Worm (Caenorhabditis elegans) whole organism, L3 larva: ENCODE measurements around the gene C53C11.2.

ENCODE experiments used
- R02D3.7 ChIP-seq: fragments of 150-350 bp; optimal IDR thresholded peaks from 2 replicates; lab custom pipeline; 2014; ENCODE audit warnings: missing biosample characterization, missing genetic modification characterization
- ceh-16 ChIP-seq: sonication (generic microtip); optimal IDR thresholded peaks from 2 replicates; lab custom pipeline; 2017; ENCODE audit warnings: missing biosample characterization, missing genetic modification characterization
- ceh-82 ChIP-seq: fragments of 150-350 bp; optimal IDR thresholded peaks from 2 replicates; lab custom pipeline; 2014; ENCODE audit warnings: missing biosample characterization, missing genetic modification characterization
- ceh-9 ChIP-seq: sonication (generic microtip); optimal IDR thresholded peaks from 2 replicates; lab custom pipeline; 2018; ENCODE audit warnings: missing biosample characterization, missing genetic modification characterization
- daf-12 ChIP-seq: fragments of 150-350 bp; optimal IDR thresholded peaks from 2 replicates; lab custom pipeline; 2014; ENCODE audit warnings: missing biosample characterization, missing genetic modification reagents, missing genetic modification characterization
- egl-27 ChIP-seq: sonication (generic microtip); optimal IDR thresholded peaks from 4 replicates; lab custom pipeline; 2017; ENCODE audit warnings: missing biosample characterization, missing genetic modification reagents, missing genetic modification characterization
- egl-5 ChIP-seq: fragments of 150-350 bp; optimal IDR thresholded peaks from 2 replicates; lab custom pipeline; 2017; ENCODE audit warnings: missing biosample characterization, missing genetic modification reagents, missing genetic modification characterization, inconsistent platforms
- elt-2 ChIP-seq: sonication (generic microtip); optimal IDR thresholded peaks from 2 replicates; lab custom pipeline; 2016; ENCODE audit warnings: missing genetic modification reagents, mild to moderate bottlenecking, missing genetic modification characterization, missing compliant biosample characterization
- eor-1 ChIP-seq, 2 experiments: fragments of 150-350 bp; optimal IDR thresholded peaks; 2 replicates each; lab custom pipeline; 2014 to 2018; ENCODE audit warnings: missing biosample characterization in 2 of 2, missing genetic modification characterization in 2 of 2
- fos-1 ChIP-seq: fragments of 150-350 bp; optimal IDR thresholded peaks from 2 replicates; lab custom pipeline; 2014; ENCODE audit warnings: missing biosample characterization, missing genetic modification characterization
- hmg-11 ChIP-seq: sonication (generic microtip); optimal IDR thresholded peaks from 2 replicates; lab custom pipeline; 2016; ENCODE audit warnings: missing genetic modification characterization, missing compliant biosample characterization
- jun-1 ChIP-seq: fragments of 150-350 bp; optimal IDR thresholded peaks from 2 replicates; lab custom pipeline; 2014; ENCODE audit warnings: missing biosample characterization, missing genetic modification reagents, missing genetic modification characterization
- lin-15B ChIP-seq: fragments of 150-350 bp; optimal IDR thresholded peaks from 2 replicates; lab custom pipeline; 2014; ENCODE audit warnings: missing biosample characterization, missing genetic modification characterization
- lsy-12 ChIP-seq: sonication (generic microtip); optimal IDR thresholded peaks from 2 replicates; lab custom pipeline; 2016; ENCODE audit warnings: mild to moderate bottlenecking, missing genetic modification characterization, missing compliant biosample characterization
- mdl-1 ChIP-seq: fragments of 150-350 bp; optimal IDR thresholded peaks from 2 replicates; lab custom pipeline; 2014; ENCODE audit warnings: missing biosample characterization, missing genetic modification characterization
- mml-1 ChIP-seq: fragments of 150-350 bp; sonication (generic microtip); optimal IDR thresholded peaks from 3 replicates; lab custom pipeline; 2014; ENCODE audit warnings: missing biosample characterization, missing genetic modification characterization
- nfya-1 ChIP-seq: sonication (generic microtip); optimal IDR thresholded peaks from 2 replicates; lab custom pipeline; 2017; ENCODE audit warnings: missing genetic modification characterization, mild to moderate bottlenecking, missing compliant biosample characterization, antibody characterized with exemption, moderate library complexity; ENCODE audit not compliant: insufficient read depth
- nhr-11 ChIP-seq: fragments of 150-350 bp; optimal IDR thresholded peaks from 2 replicates; lab custom pipeline; 2014; ENCODE audit warnings: missing biosample characterization, missing genetic modification characterization
- nhr-23 ChIP-seq: fragments of 150-350 bp; optimal IDR thresholded peaks from 2 replicates; lab custom pipeline; 2014; ENCODE audit warnings: missing biosample characterization, missing genetic modification reagents, missing genetic modification characterization
- nhr-237 ChIP-seq: fragments of 150-350 bp; optimal IDR thresholded peaks from 2 replicates; lab custom pipeline; 2014; ENCODE audit warnings: missing biosample characterization, missing genetic modification characterization
- nhr-28 ChIP-seq: fragments of 150-350 bp; optimal IDR thresholded peaks from 2 replicates; lab custom pipeline; 2014; ENCODE audit warnings: missing biosample characterization, missing genetic modification characterization
- nhr-43 ChIP-seq: sonication (generic microtip); optimal IDR thresholded peaks from 2 replicates; lab custom pipeline; 2016; ENCODE audit warnings: mild to moderate bottlenecking, missing genetic modification characterization, missing compliant biosample characterization; ENCODE audit not compliant: poor library complexity, severe bottlenecking
- nhr-76 ChIP-seq: fragments of 150-350 bp; sonication (generic microtip); optimal IDR thresholded peaks from 5 replicates; lab custom pipeline; 2014; ENCODE audit warnings: missing biosample characterization, missing genetic modification characterization
- pha-4 ChIP-seq: fragments of 150-350 bp; optimal IDR thresholded peaks from 2 replicates; lab custom pipeline; 2014; ENCODE audit warnings: missing biosample characterization, missing genetic modification reagents, missing genetic modification characterization
- pqm-1 ChIP-seq: fragments of 150-350 bp; optimal IDR thresholded peaks from 2 replicates; lab custom pipeline; 2017; ENCODE audit warnings: missing biosample characterization, missing genetic modification characterization, inconsistent platforms
- sea-2 ChIP-seq: fragments of 150-350 bp; sonication (generic microtip); optimal IDR thresholded peaks from 4 replicates; lab custom pipeline; 2014; ENCODE audit warnings: missing biosample characterization, missing genetic modification reagents, missing genetic modification characterization
- skn-1 ChIP-seq: fragments of 150-350 bp; optimal IDR thresholded peaks from 2 replicates; lab custom pipeline; 2014; ENCODE audit warnings: missing biosample characterization, missing genetic modification characterization
- snpc-4 ChIP-seq: fragments of 150-350 bp; optimal IDR thresholded peaks from 2 replicates; lab custom pipeline; 2014; ENCODE audit warnings: missing biosample characterization, missing genetic modification characterization
- unc-39 ChIP-seq: sonication (generic microtip); optimal IDR thresholded peaks from 4 replicates; lab custom pipeline; 2017; ENCODE audit warnings: missing biosample characterization, missing genetic modification characterization
- zag-1 ChIP-seq: fragments of 150-350 bp; optimal IDR thresholded peaks from 2 replicates; lab custom pipeline; 2014; ENCODE audit warnings: missing biosample characterization, missing genetic modification characterization
- ztf-11 ChIP-seq: fragments of 150-350 bp; optimal IDR thresholded peaks from 2 replicates; lab custom pipeline; 2014; ENCODE audit warnings: missing biosample characterization, missing genetic modification characterization
- ztf-4 ChIP-seq: fragments of 150-350 bp; optimal IDR thresholded peaks from 2 replicates; lab custom pipeline; 2014; ENCODE audit warnings: missing biosample characterization, missing genetic modification characterization

C53C11.2 gene

ce11 chrX:17336354-17336753, at the start of gene C53C11.2:
Gene C53C11.2, plus strand, starts transcription at chrX:17336637.
- no peak for TF ChIP-seq ztf-11 (tag; lab: Kevin White, UChicago)
- peak; percentile 62 for TF ChIP-seq pqm-1 (tag; lab: Kevin White, UChicago)
- TF ChIP-seq fos-1 (tag; lab: Kevin White, UChicago), result no peak
- TF ChIP-seq pha-4, result peak; percentile 25
- peak; percentile 68 for TF ChIP-seq elt-2 (tag; lab: Kevin White, UChicago)

ce11 chrX:17288378-17288777, 48.1 kb upstream of the C53C11.2 start:
- TF ChIP-seq nhr-11 (tag; lab: Kevin White, UChicago) (no peak), jun-1 (tag; lab: Kevin White, UChicago) (no peak), nhr-43 (tag; lab: Kevin White, UChicago) (no peak), elt-2 (tag; lab: Kevin White, UChicago) (no peak), ceh-9 (tag; lab: Kevin White, UChicago) (no peak), unc-39 (no peak), mdl-1 (tag; lab: Kevin White, UChicago) (no peak), nhr-237 (tag; lab: Kevin White, UChicago) (no peak), pqm-1 (tag; lab: Kevin White, UChicago) (no peak), mml-1 (tag; lab: Kevin White, UChicago) (no peak), egl-27 (tag; lab: Kevin White, UChicago) (no peak), zag-1 (tag; lab: Kevin White, UChicago) (no peak), eor-1 (tag; optimal IDR thresholded peaks at IDR 0.05; lab: Kevin White, UChicago) (no peak), hmg-11 (tag; lab: Kevin White, UChicago) (no peak), daf-12 (tag; lab: Kevin White, UChicago) (no peak)

ce11 chrX:17294019-17294418, 42.4 kb upstream of the C53C11.2 start:
- TF ChIP-seq nhr-11 (tag; lab: Kevin White, UChicago) (no peak), nhr-23 (tag; lab: Kevin White, UChicago) (no peak), egl-5 (no peak), ceh-82 (tag; lab: Kevin White, UChicago) (no peak), nfya-1 (tag; lab: Kevin White, UChicago) (no peak), nhr-28 (tag; lab: Kevin White, UChicago) (no peak), ztf-11 (tag; lab: Kevin White, UChicago) (no peak), skn-1 (tag; lab: Kevin White, UChicago) (no peak), jun-1 (tag; lab: Kevin White, UChicago) (no peak), ceh-16 (tag; lab: Kevin White, UChicago) (no peak), lsy-12 (tag; lab: Kevin White, UChicago) (no peak), lin-15B (tag; lab: Kevin White, UChicago) (no peak), R02D3.7 (tag; lab: Kevin White, UChicago) (no peak), snpc-4 (tag; lab: Kevin White, UChicago) (no peak), unc-39 (no peak), fos-1 (tag; lab: Kevin White, UChicago) (no peak), nhr-43 (tag; lab: Kevin White, UChicago) (no peak), sea-2 (GFP tag; lab: Kevin White, UChicago) (no peak)

- TF ChIP-seq nhr-23 (tag; lab: Kevin White, UChicago) (no peak), mml-1 (tag; lab: Kevin White, UChicago) (no peak), eor-1 (tag; optimal IDR thresholded peaks at IDR 0.05; lab: Kevin White, UChicago) (no peak), nhr-76 (no peak)
Measured at ce11 chrX:17294728-17295127, 41.7 kb upstream of the C53C11.2 start, which contains the start of gene C33E10.8. Gene C33E10.8, minus strand, starts transcription at chrX:17294828.

- TF ChIP-seq elt-2 (tag; lab: Kevin White, UChicago), result peak; percentile 6
- no peak for TF ChIP-seq snpc-4 (tag; lab: Kevin White, UChicago)
- peak; percentile 53 for TF ChIP-seq pha-4
- no peak for TF ChIP-seq nhr-23 (tag; lab: Kevin White, UChicago)
Measured at ce11 chrX:17297408-17297807, 39.0 kb upstream of the C53C11.2 start.

ce11 chrX:17300735-17301134, 35.7 kb upstream of the C53C11.2 start:
- TF ChIP-seq sea-2 (GFP tag; lab: Kevin White, UChicago) (no peak), ztf-11 (tag; lab: Kevin White, UChicago) (no peak), nhr-23 (tag; lab: Kevin White, UChicago) (no peak), ztf-4 (no peak), snpc-4 (tag; lab: Kevin White, UChicago) (peak; percentile 40)
